Fruit fly (Drosophila melanogaster) whole organism, wandering third instar larva: ENCODE results near the gene sstn.

Source experiments
- Abd-B ChIP-seq: fragments of >200 bp; optimal IDR thresholded peaks from 2 replicates; lab custom pipeline; 2017; ENCODE audit warnings: missing biosample characterization, missing genetic modification characterization
- CG32264 ChIP-seq: fragments of 200-800 bp; sonication (Bioruptor generic); optimal IDR thresholded peaks from 2 replicates; lab custom pipeline; 2016; ENCODE audit warnings: missing biosample characterization, missing genetic modification characterization
- CG9705 ChIP-seq: fragments of 200-800 bp; sonication (Bioruptor generic); optimal IDR thresholded peaks from 2 replicates; lab custom pipeline; 2018; ENCODE audit warnings: missing biosample characterization, mild to moderate bottlenecking, missing genetic modification characterization
- CrebA ChIP-seq: fragments of 200-800 bp; sonication (Bioruptor generic); optimal IDR thresholded peaks from 2 replicates; lab custom pipeline; 2016; ENCODE audit warnings: missing biosample characterization, mild to moderate bottlenecking, missing genetic modification characterization, borderline replicate concordance
- Dfd ChIP-seq: fragments of >200 bp; optimal IDR thresholded peaks from 2 replicates; lab custom pipeline; 2017; ENCODE audit warnings: missing biosample characterization, missing genetic modification characterization
- Dif ChIP-seq: fragments of 200-275, 200-300 bp; sonication (Bioruptor generic); optimal IDR thresholded peaks from 2 replicates; lab custom pipeline; 2018; ENCODE audit warnings: missing biosample characterization, missing genetic modification characterization; ENCODE audit not compliant: partially characterized antibody
- GATAd ChIP-seq: sonication (Bioruptor generic); optimal IDR thresholded peaks from 2 replicates; lab custom pipeline; 2016; ENCODE audit warnings: missing biosample characterization, missing genetic modification characterization
- HLH106 ChIP-seq: fragments of 200-800 bp; optimal IDR thresholded peaks from 3 replicates; lab custom pipeline; 2019; ENCODE audit warnings: missing biosample characterization, mild to moderate bottlenecking, missing genetic modification characterization, moderate library complexity
- Hnf4 ChIP-seq: fragments of 200-800 bp; sonication (Bioruptor generic); optimal IDR thresholded peaks from 2 replicates; lab custom pipeline; 2016; ENCODE audit warnings: missing biosample characterization, mild to moderate bottlenecking, missing genetic modification characterization
- Hr78 ChIP-seq: fragments of >200 bp; optimal IDR thresholded peaks from 2 replicates; lab custom pipeline; 2017; ENCODE audit warnings: missing biosample characterization, missing genetic modification characterization
- Hr83 ChIP-seq: fragments of 200-300 bp; sonication (Bioruptor generic); optimal IDR thresholded peaks from 2 replicates; lab custom pipeline; 2016; ENCODE audit warnings: missing biosample characterization, mild to moderate bottlenecking, missing genetic modification characterization, moderate library complexity; ENCODE audit not compliant: poor library complexity, severe bottlenecking
- Jra ChIP-seq: sonication (Bioruptor generic); optimal IDR thresholded peaks from 2 replicates; lab custom pipeline; 2016; ENCODE audit warnings: missing biosample characterization, missing genetic modification characterization
- Mio ChIP-seq: sonication (Bioruptor generic); optimal IDR thresholded peaks from 2 replicates; lab custom pipeline; 2016; ENCODE audit warnings: missing biosample characterization, missing genetic modification characterization
- Myc ChIP-seq: fragments of >200 bp; optimal IDR thresholded peaks from 2 replicates; lab custom pipeline; 2017
- N ChIP-seq: fragments of >200 bp; optimal IDR thresholded peaks from 2 replicates; lab custom pipeline; 2018; ENCODE audit warnings: missing biosample characterization, missing external identifiers, missing genetic modification characterization
- OdsH ChIP-seq: fragments of 200-800 bp; sonication (Bioruptor generic); optimal IDR thresholded peaks from 2 replicates; lab custom pipeline; 2016; ENCODE audit warnings: missing biosample characterization, mild to moderate bottlenecking, missing genetic modification characterization
- Rel ChIP-seq, 2 experiments: fragments of 200-800 bp; sonication (Bioruptor generic) in 1 of 2; optimal IDR thresholded peaks; 2 replicates in 1 of 2; 3 replicates in 1 of 2; lab custom pipeline; 2016 to 2019; ENCODE audit warnings: mild to moderate bottlenecking in 2 of 2, missing biosample characterization in 2 of 2, missing genetic modification characterization in 2 of 2, moderate library complexity in 1 of 2
- Vsx2 ChIP-seq: fragments of 200-300, 225-300 bp; sonication (Bioruptor generic); optimal IDR thresholded peaks from 2 replicates; lab custom pipeline; 2018; ENCODE audit warnings: missing biosample characterization, missing genetic modification characterization; ENCODE audit not compliant: partially characterized antibody
- br ChIP-seq: fragments of 200-800 bp; sonication (Bioruptor generic); optimal IDR thresholded peaks from 2 replicates; lab custom pipeline; 2016; ENCODE audit warnings: missing biosample characterization, missing genetic modification characterization
- brk ChIP-seq: fragments of 200-800 bp; sonication (Bioruptor generic); optimal IDR thresholded peaks from 2 replicates; lab custom pipeline; 2016; ENCODE audit warnings: missing biosample characterization, mild to moderate bottlenecking, missing genetic modification characterization
- dl ChIP-seq, 2 experiments: fragments of 175-275, 200-275 bp in 1 of 2; fragments of 200-275 bp in 1 of 2; sonication (Bioruptor generic); optimal IDR thresholded peaks; lab custom pipeline; 2018; ENCODE audit warnings: mild to moderate bottlenecking in 2 of 2, missing biosample characterization in 2 of 2, missing genetic modification characterization in 2 of 2, moderate library complexity in 2 of 2; ENCODE audit not compliant: partially characterized antibody in 2 of 2, insufficient read depth in 1 of 2
- dmrt93B ChIP-seq: fragments of 200-800 bp; sonication (Bioruptor generic); optimal IDR thresholded peaks from 2 replicates; lab custom pipeline; 2018; ENCODE audit warnings: missing biosample characterization, mild to moderate bottlenecking, missing genetic modification characterization
- dsf ChIP-seq: sonication (Bioruptor generic); optimal IDR thresholded peaks from 2 replicates; lab custom pipeline; 2016; ENCODE audit warnings: missing biosample characterization, missing genetic modification characterization, borderline replicate concordance
- ey ChIP-seq: fragments of 200-800 bp; sonication (Bioruptor generic); optimal IDR thresholded peaks from 2 replicates; lab custom pipeline; 2016; ENCODE audit warnings: missing biosample characterization, missing genetic modification characterization
- foxo ChIP-seq, 2 experiments: fragments of 200-800 bp; sonication (Bioruptor generic); optimal IDR thresholded peaks; 2 replicates in 1 of 2; 3 replicates in 1 of 2; lab custom pipeline; 2016 to 2017; ENCODE audit warnings: missing biosample characterization in 2 of 2, missing genetic modification characterization in 2 of 2
- fru ChIP-seq: fragments of 200-800 bp; sonication (Bioruptor generic); optimal IDR thresholded peaks from 3 replicates; lab custom pipeline; 2016; ENCODE audit warnings: missing biosample characterization, mild to moderate bottlenecking, missing genetic modification characterization
- h ChIP-seq: fragments of 200-800 bp; sonication (Bioruptor generic); optimal IDR thresholded peaks from 3 replicates; lab custom pipeline; 2016; ENCODE audit warnings: missing biosample characterization, mild to moderate bottlenecking, missing genetic modification characterization
- jim ChIP-seq: fragments of 175-275, 200-325 bp; sonication (Bioruptor generic); optimal IDR thresholded peaks from 2 replicates; lab custom pipeline; 2016; ENCODE audit warnings: missing biosample characterization, mild to moderate bottlenecking, missing genetic modification characterization
- lola ChIP-seq: fragments of >200 bp; optimal IDR thresholded peaks from 2 replicates; lab custom pipeline; 2017; ENCODE audit warnings: missing biosample characterization, missing genetic modification characterization
- pan ChIP-seq: fragments of >200 bp; optimal IDR thresholded peaks from 2 replicates; lab custom pipeline; 2017
- psq ChIP-seq: fragments of 200-800 bp; sonication (Bioruptor generic); optimal IDR thresholded peaks from 3 replicates; lab custom pipeline; 2017; ENCODE audit warnings: missing biosample characterization, mild to moderate bottlenecking, missing genetic modification characterization, moderate library complexity
- rgr ChIP-seq: fragments of 200-800 bp; sonication (Bioruptor generic); optimal IDR thresholded peaks from 3 replicates; lab custom pipeline; 2016; ENCODE audit warnings: missing biosample characterization, mild to moderate bottlenecking, missing genetic modification characterization
- sage ChIP-seq: fragments of 200-800 bp; sonication (Bioruptor generic); optimal IDR thresholded peaks from 2 replicates; lab custom pipeline; 2016; ENCODE audit warnings: missing biosample characterization, mild to moderate bottlenecking, missing genetic modification characterization
- sv ChIP-seq: fragments of 200-800 bp; sonication (Bioruptor generic); optimal IDR thresholded peaks from 3 replicates; lab custom pipeline; 2016; ENCODE audit warnings: missing biosample characterization, missing genetic modification characterization
- tai ChIP-seq: sonication (Bioruptor generic); optimal IDR thresholded peaks from 2 replicates; lab custom pipeline; 2016; ENCODE audit warnings: missing biosample characterization, missing genetic modification characterization
- usp ChIP-seq: fragments of >200 bp; optimal IDR thresholded peaks from 2 replicates; lab custom pipeline; 2017; ENCODE audit warnings: missing biosample characterization, missing genetic modification characterization
- woc ChIP-seq: sonication (Bioruptor generic); optimal IDR thresholded peaks from 2 replicates; lab custom pipeline; 2016; ENCODE audit warnings: missing biosample characterization, mild to moderate bottlenecking, missing genetic modification characterization

The sstn gene

DNA sequence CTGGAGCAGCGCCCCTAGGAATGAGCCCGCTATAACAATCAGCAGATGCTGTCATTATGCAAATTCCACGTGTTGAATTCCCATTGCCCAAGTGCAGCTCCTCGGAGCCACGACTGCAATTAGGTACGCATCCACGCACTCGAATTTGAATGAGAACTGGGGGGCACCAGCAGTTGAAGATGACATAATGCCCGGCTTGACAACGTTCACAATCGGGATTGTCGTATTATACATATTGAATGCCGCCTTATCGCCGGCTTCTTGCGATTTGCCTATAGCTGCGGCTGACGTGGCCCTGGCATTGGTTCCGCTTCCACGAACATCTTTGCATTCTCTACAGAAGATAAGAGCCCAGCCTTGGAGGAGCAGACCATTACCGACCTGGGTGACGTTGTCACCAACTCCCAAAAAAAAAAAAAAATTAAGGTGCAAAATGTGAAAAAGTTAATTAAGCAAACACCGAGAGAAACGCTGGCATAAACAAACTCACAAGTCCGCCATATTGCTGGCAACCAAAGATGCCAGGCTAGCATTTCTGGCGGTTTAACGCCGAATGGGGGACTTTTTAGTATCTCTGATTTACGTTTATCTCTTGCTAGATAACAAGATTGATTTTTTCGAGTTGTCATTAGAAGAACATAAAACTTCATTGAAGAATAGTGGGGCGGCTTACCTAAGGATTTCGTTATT is 45.9 kb upstream of the sstn start:
- TF ChIP-seq Rel (GFP tag; optimal IDR thresholded peaks at IDR 0.05; lab: Kevin White, UChicago), result no peak
- peak; percentile 28 for TF ChIP-seq Rel (tag; optimal IDR thresholded peaks at IDR 0.05; lab: Kevin White, UChicago)
- no peak for TF ChIP-seq fru
- TF ChIP-seq dmrt93B (GFP tag; lab: Kevin White, UChicago), result no peak
- no peak for TF ChIP-seq usp (GFP tag; lab: Kevin White, UChicago)
- TF ChIP-seq Jra (GFP tag; lab: Kevin White, UChicago), result no peak
- no peak for TF ChIP-seq OdsH (GFP tag; lab: Kevin White, UChicago)
- TF ChIP-seq Hr83 (GFP tag; lab: Kevin White, UChicago), result peak; percentile 29
- no peak for TF ChIP-seq Hr78 (GFP tag; lab: Kevin White, UChicago)
- no peak for TF ChIP-seq psq (GFP tag; lab: Kevin White, UChicago)
- TF ChIP-seq sage (GFP tag; lab: Kevin White, UChicago), result no peak

- TF ChIP-seq dl (GFP tag; optimal IDR thresholded peaks at IDR 0.05; lab: Kevin White, UChicago; ENCODE audit: insufficient read depth in 1 of 2, partially characterized antibody in 2 of 2) (no peak), Abd-B (no peak), pan (lab: Kevin White, UChicago) (no peak), tai (GFP tag; lab: Kevin White, UChicago) (no peak), sv (GFP tag; lab: Kevin White, UChicago) (no peak), fru (no peak), Mio (GFP tag; lab: Kevin White, UChicago) (no peak), ey (GFP tag; lab: Kevin White, UChicago) (no peak), jim (GFP tag; lab: Kevin White, UChicago) (no peak), h (GFP tag; lab: Kevin White, UChicago) (no peak), Rel (GFP tag; optimal IDR thresholded peaks at IDR 0.05; lab: Kevin White, UChicago) (no peak), Rel (tag; optimal IDR thresholded peaks at IDR 0.05; lab: Kevin White, UChicago) (no peak), OdsH (GFP tag; lab: Kevin White, UChicago) (no peak), woc (no peak), Hr78 (GFP tag; lab: Kevin White, UChicago) (no peak), Hr83 (GFP tag; lab: Kevin White, UChicago) (no peak), Myc (no peak), brk (GFP tag; lab: Kevin White, UChicago) (no peak), br (GFP tag; lab: Kevin White, UChicago) (no peak), Dif (no peak), Dfd (GFP tag; lab: Kevin White, UChicago) (no peak)
Observed at dm6 chr3L:15137790-15138189, 43.3 kb upstream of the sstn start.

dm6 chr3L:15136659-15137572 is 42.4 kb upstream of the sstn start, which contains the start of gene CG12316:
TSS of gene CG12316 (minus strand) at chr3L:15136934.
- TF ChIP-seq sage (GFP tag; lab: Kevin White, UChicago) (no peak), Hr78 (GFP tag; lab: Kevin White, UChicago) (no peak), GATAd (GFP tag; lab: Kevin White, UChicago) (peak; percentile 72), CG9705 (GFP tag; lab: Kevin White, UChicago) (peak; percentile 96), foxo (GFP tag; optimal IDR thresholded peaks at IDR 0.05; lab: Kevin White, UChicago) (peak; percentile 72 to 96), fru (peak; percentile 98), lola (GFP tag; lab: Kevin White, UChicago) (no peak), dmrt93B (GFP tag; lab: Kevin White, UChicago) (peak; percentile 91), Myc (no peak), N (GFP tag; lab: Kevin White, UChicago) (no peak), Rel (GFP tag; optimal IDR thresholded peaks at IDR 0.05; lab: Kevin White, UChicago) (peak; percentile 72), Rel (tag; optimal IDR thresholded peaks at IDR 0.05; lab: Kevin White, UChicago) (peak; percentile 86), Hr83 (GFP tag; lab: Kevin White, UChicago) (peak; percentile 31), woc (peak; percentile 89), Vsx2 (GFP tag; lab: Kevin White, UChicago) (no peak), OdsH (GFP tag; lab: Kevin White, UChicago) (peak; percentile 91), dsf (peak; percentile 87), HLH106 (tag; lab: Kevin White, UChicago) (peak; percentile 96), tai (GFP tag; lab: Kevin White, UChicago) (no peak), h (GFP tag; lab: Kevin White, UChicago) (peak; percentile 97), pan (lab: Kevin White, UChicago) (no peak), Abd-B (no peak), psq (GFP tag; lab: Kevin White, UChicago) (peak; percentile 90), Hnf4 (GFP tag; lab: Kevin White, UChicago) (peak; percentile 88), CG32264 (GFP tag; lab: Kevin White, UChicago) (peak; percentile 93), Mio (GFP tag; lab: Kevin White, UChicago) (peak; percentile 66), Dfd (GFP tag; lab: Kevin White, UChicago) (no peak), usp (GFP tag; lab: Kevin White, UChicago) (no peak), brk (GFP tag; lab: Kevin White, UChicago) (no peak), CrebA (GFP tag; lab: Kevin White, UChicago) (no peak), br (GFP tag; lab: Kevin White, UChicago) (peak; percentile 98), jim (GFP tag; lab: Kevin White, UChicago) (no peak), sv (GFP tag; lab: Kevin White, UChicago) (peak; percentile 86), ey (GFP tag; lab: Kevin White, UChicago) (peak; percentile 95), Jra (GFP tag; lab: Kevin White, UChicago) (no peak), rgr (GFP tag; lab: Kevin White, UChicago) (peak; percentile 96), dl (GFP tag; optimal IDR thresholded peaks at IDR 0.05; lab: Kevin White, UChicago; ENCODE audit: insufficient read depth in 1 of 2, partially characterized antibody in 2 of 2) (no peak)
